Worm (Caenorhabditis elegans): Measurements from ENCODE around the gene T02B11.4.

DNA sequence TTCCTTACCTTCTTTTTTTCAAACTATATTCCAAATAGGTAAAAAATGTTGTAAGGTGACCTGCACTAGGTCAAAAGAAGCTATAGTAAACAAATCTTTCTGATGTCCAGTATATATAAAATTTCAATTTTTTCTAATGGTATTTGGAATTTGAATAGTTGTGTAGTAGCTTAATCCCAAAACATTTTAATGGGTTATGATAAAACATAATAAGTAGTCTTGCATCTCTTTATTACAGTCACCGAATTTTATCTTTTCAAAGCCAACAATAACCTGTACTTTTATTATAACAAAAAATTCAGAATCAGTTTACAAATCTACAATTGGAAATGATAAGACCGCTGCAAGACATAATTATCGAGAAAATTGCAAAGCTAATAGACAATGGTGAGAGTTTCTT, 46.6 kb upstream of the T02B11.4 start, which contains the start of gene H24K24.2:
- TF ChIP-seq unc-62 (GFP tag; optimal IDR thresholded peaks at IDR 0.05): no peak
- no peak for TF ChIP-seq ham-2 (GFP tag; optimal IDR thresholded peaks at IDR 0.05)
